ENCODE assay signal across 2 fruit fly cellular contexts in the genomic region with DNA sequence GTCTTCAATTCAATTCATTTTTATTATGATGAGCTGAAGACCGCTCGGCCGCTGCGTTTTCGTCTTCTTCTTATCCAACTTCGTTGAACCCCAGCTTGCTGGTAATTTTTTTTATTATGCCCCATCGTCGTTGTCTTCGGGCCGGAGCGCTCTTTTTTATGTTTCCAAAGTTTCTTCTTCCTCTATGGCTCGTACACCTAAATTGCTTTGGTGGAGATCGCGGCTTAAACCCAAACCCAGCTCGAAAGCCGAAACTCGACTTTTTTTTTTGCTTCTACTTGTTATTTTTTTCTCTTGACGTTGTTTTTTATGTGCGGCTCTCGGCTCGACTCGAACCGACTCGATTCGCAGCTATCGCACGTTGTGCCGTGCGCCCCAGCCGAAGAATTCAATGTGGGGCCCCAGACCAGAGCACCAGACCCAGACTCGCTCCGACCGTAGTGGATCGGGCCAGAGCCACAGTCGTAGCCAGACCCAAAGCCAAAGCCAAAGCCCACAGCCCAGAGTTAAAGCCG.
A peak's percentile ranks its signal among the peaks of the same experiment; 100 is the strongest.
TF ChIP-seq lines count a peak whose summit lies in the region.

No protein-coding gene starts in this region.

TF ChIP-seq in whole organism, embryonic, 481 proteins besides CTCF, POLR2A, EP300 and RAD21 (continued from another document and continues in another):
- TF ChIP-seq CG5180 (GFP tag; optimal IDR thresholded peaks at IDR 0.05; lab: Kevin White, UChicago) (peak; percentile 78), CG18599 (GFP tag; optimal IDR thresholded peaks at IDR 0.05; lab: Kevin White, UChicago) (no peak), sens-2 (GFP tag; IDR thresholded peaks at IDR 0.05; lab: Robert Waterston, UW) (no peak), vfl (GFP tag; optimal IDR thresholded peaks at IDR 0.05; lab: Kevin White, UChicago) (no peak), BtbVII (GFP tag; optimal IDR thresholded peaks at IDR 0.05; lab: Kevin White, UChicago) (no peak), CG18262 (tag; optimal IDR thresholded peaks at IDR 0.05; lab: Kevin White, UChicago) (no peak), Usf (GFP tag; optimal IDR thresholded peaks at IDR 0.05; lab: Kevin White, UChicago) (no peak), CG4282 (GFP tag; optimal IDR thresholded peaks at IDR 0.05; lab: Kevin White, UChicago) (no peak), lilli (GFP tag; optimal IDR thresholded peaks at IDR 0.05; lab: Kevin White, UChicago) (no peak), Oaz (GFP tag; IDR thresholded peaks at IDR 0.05; lab: Robert Waterston, UW) (no peak), run (tag; optimal IDR thresholded peaks at IDR 0.05; lab: Kevin White, UChicago) (no peak), CG31388 (GFP tag; optimal IDR thresholded peaks at IDR 0.05; lab: Kevin White, UChicago) (no peak), jing (GFP tag; optimal IDR thresholded peaks at IDR 0.05; lab: Kevin White, UChicago) (no peak), CG4707 (GFP tag; optimal IDR thresholded peaks at IDR 0.05; lab: Kevin White, UChicago) (no peak), ranshi (GFP tag; IDR thresholded peaks at IDR 0.05; lab: Robert Waterston, UW) (no peak), nom (GFP tag; optimal IDR thresholded peaks at IDR 0.05; lab: Kevin White, UChicago) (peak; percentile 87), CG10267 (tag; optimal IDR thresholded peaks at IDR 0.05; lab: Kevin White, UChicago) (no peak), Taf1 (GFP tag; IDR thresholded peaks at IDR 0.05; lab: Robert Waterston, UW) (no peak), Bteb2 (GFP tag; optimal IDR thresholded peaks at IDR 0.05; lab: Kevin White, UChicago) (no peak), Poxn (GFP tag; IDR thresholded peaks at IDR 0.05; lab: Robert Waterston, UW) (no peak), Blimp-1 (GFP tag; optimal IDR thresholded peaks at IDR 0.05; lab: Kevin White, UChicago) (no peak), tio (GFP tag; optimal IDR thresholded peaks at IDR 0.05; lab: Kevin White, UChicago) (no peak), CG3407 (GFP tag; optimal IDR thresholded peaks at IDR 0.05; lab: Kevin White, UChicago) (no peak), h (optimal IDR thresholded peaks at IDR 0.05; lab: Kevin White, UChicago) (no peak), emc (GFP tag; optimal IDR thresholded peaks at IDR 0.05; lab: Kevin White, UChicago) (no peak), kni (GFP tag; optimal IDR thresholded peaks at IDR 0.05; lab: Kevin White, UChicago) (peak; percentile 28), CG4360 (GFP tag; IDR thresholded peaks at IDR 0.05; lab: Robert Waterston, UW) (no peak), br (optimal IDR thresholded peaks at IDR 0.05; lab: Kevin White, UChicago) (no peak), CG3065 (GFP tag; optimal IDR thresholded peaks at IDR 0.05; lab: Kevin White, UChicago) (no peak), CG13123 (GFP tag; optimal IDR thresholded peaks at IDR 0.05; lab: Kevin White, UChicago) (no peak), pum (GFP tag; optimal IDR thresholded peaks at IDR 0.05; lab: Kevin White, UChicago) (no peak), CG7357 (GFP tag; IDR thresholded peaks at IDR 0.05; lab: Robert Waterston, UW) (no peak), mirr (GFP tag; optimal IDR thresholded peaks at IDR 0.05; lab: Kevin White, UChicago) (no peak), fd64A (GFP tag; optimal IDR thresholded peaks at IDR 0.05; lab: Kevin White, UChicago) (no peak), Med (GFP tag; lab: Kevin White, UChicago) (peak; percentile 71), CG12769 (tag; optimal IDR thresholded peaks at IDR 0.05; lab: Kevin White, UChicago) (peak; percentile 33), peb (GFP tag; IDR thresholded peaks at IDR 0.05; lab: Robert Waterston, UW) (no peak), pnt (GFP tag; optimal IDR thresholded peaks at IDR 0.05; lab: Kevin White, UChicago) (no peak), corto (GFP tag; optimal IDR thresholded peaks at IDR 0.05; lab: Kevin White, UChicago) (peak; percentile 25), CG34224 (GFP tag; IDR thresholded peaks at IDR 0.05; lab: Robert Waterston, UW; ENCODE audit: partially characterized antibody) (no peak), ind (GFP tag; optimal IDR thresholded peaks at IDR 0.05; lab: Kevin White, UChicago) (no peak), CG8290 (GFP tag; optimal IDR thresholded peaks at IDR 0.05; lab: Kevin White, UChicago) (no peak), CG8290 (tag; optimal IDR thresholded peaks at IDR 0.05; lab: Kevin White, UChicago) (peak in 1 of 2 experiments; percentile 57), Dek (tag; optimal IDR thresholded peaks at IDR 0.05; lab: Kevin White, UChicago) (no peak), row (GFP tag; IDR thresholded peaks at IDR 0.05; lab: Robert Waterston, UW) (no peak), CG10543 (GFP tag; optimal IDR thresholded peaks at IDR 0.05; lab: Kevin White, UChicago) (peak; percentile 98), Deaf1 (tag; optimal IDR thresholded peaks at IDR 0.05; lab: Kevin White, UChicago) (peak; percentile 78), ash1 (GFP tag; optimal IDR thresholded peaks at IDR 0.05; lab: Kevin White, UChicago) (no peak), NfI (GFP tag; optimal IDR thresholded peaks at IDR 0.05; lab: Kevin White, UChicago) (no peak), CG13894 (tag; optimal IDR thresholded peaks at IDR 0.05; lab: Kevin White, UChicago) (peak; percentile 81), CG1529 (GFP tag; optimal IDR thresholded peaks at IDR 0.05; lab: Kevin White, UChicago) (no peak), abd-A (tag; optimal IDR thresholded peaks at IDR 0.05; lab: Kevin White, UChicago) (peak; percentile 68), CG2116 (GFP tag; optimal IDR thresholded peaks at IDR 0.05; lab: Kevin White, UChicago) (no peak), sima (GFP tag; optimal IDR thresholded peaks at IDR 0.05; lab: Kevin White, UChicago) (no peak), CG14441 (GFP tag; IDR thresholded peaks at IDR 0.05; lab: Robert Waterston, UW) (no peak), danr (GFP tag; IDR thresholded peaks at IDR 0.05; lab: Robert Waterston, UW) (no peak), Gsc (GFP tag; IDR thresholded peaks at IDR 0.05; lab: Robert Waterston, UW) (no peak), CG12104 (GFP tag; optimal IDR thresholded peaks at IDR 0.05; lab: Kevin White, UChicago) (no peak), zfh1 (GFP tag; IDR thresholded peaks at IDR 0.05; lab: Robert Waterston, UW) (no peak), MESR4 (GFP tag; optimal IDR thresholded peaks at IDR 0.05; lab: Kevin White, UChicago) (no peak), ERR (GFP tag; optimal IDR thresholded peaks at IDR 0.05; lab: Kevin White, UChicago) (no peak), CrebB (tag; optimal IDR thresholded peaks at IDR 0.05; lab: Kevin White, UChicago) (no peak), yki (optimal IDR thresholded peaks at IDR 0.05; lab: Kevin White, UChicago) (no peak), lbe (GFP tag; optimal IDR thresholded peaks at IDR 0.05; lab: Kevin White, UChicago) (no peak), CG7271 (tag; optimal IDR thresholded peaks at IDR 0.05; lab: Kevin White, UChicago) (no peak), HHEX (GFP tag; optimal IDR thresholded peaks at IDR 0.05; lab: Kevin White, UChicago) (no peak), bsh (GFP tag; optimal IDR thresholded peaks at IDR 0.05; lab: Kevin White, UChicago) (peak in 1 of 2 experiments; percentile 58), ttk (GFP tag; IDR thresholded peaks at IDR 0.05; lab: Robert Waterston, UW) (no peak)

TF ChIP-seq in whole organism, prepupa, 60 proteins besides CTCF, POLR2A, EP300 and RAD21 (continued from another document):
- no peak for TF ChIP-seq Smox (GFP tag; optimal IDR thresholded peaks at IDR 0.05; lab: Kevin White, UChicago)
- TF ChIP-seq CG16779 (tag; optimal IDR thresholded peaks at IDR 0.05; lab: Kevin White, UChicago), result peak; percentile 70
- TF ChIP-seq Met (GFP tag; optimal IDR thresholded peaks at IDR 0.05; lab: Kevin White, UChicago), result no peak
- TF ChIP-seq CG7368 (GFP tag; optimal IDR thresholded peaks at IDR 0.05; lab: Kevin White, UChicago), result peak; percentile 2
- TF ChIP-seq eg (GFP tag; IDR thresholded peaks at IDR 0.05; lab: Robert Waterston, UW), result no peak
- no peak for TF ChIP-seq Eip93F (GFP tag; optimal IDR thresholded peaks at IDR 0.05; lab: Kevin White, UChicago)
- no peak for TF ChIP-seq CG11902 (GFP tag; optimal IDR thresholded peaks at IDR 0.05; lab: Kevin White, UChicago)
- no peak for TF ChIP-seq dac (GFP tag; optimal IDR thresholded peaks at IDR 0.05; lab: Kevin White, UChicago)
- peak; percentile 86 for TF ChIP-seq CG6854 (GFP tag; optimal IDR thresholded peaks at IDR 0.05; lab: Kevin White, UChicago)
- no peak for TF ChIP-seq topi (GFP tag; optimal IDR thresholded peaks at IDR 0.05; lab: Kevin White, UChicago)
- TF ChIP-seq CG8632 (GFP tag; optimal IDR thresholded peaks at IDR 0.05; lab: Kevin White, UChicago), result no peak
- TF ChIP-seq CG6276 (GFP tag; optimal IDR thresholded peaks at IDR 0.05; lab: Kevin White, UChicago), result peak; percentile 53
- no peak for TF ChIP-seq pdm3 (GFP tag; optimal IDR thresholded peaks at IDR 0.05; lab: Kevin White, UChicago)
